Fruit fly (Drosophila melanogaster): ENCODE measurements around the gene alphaTub85E.

Gene alphaTub85E

dm6 chr3R:9777941-9778360 lies 44.9 kb upstream of the alphaTub85E start, which contains the start of gene RpS29 (continued):
- peak; percentile 58; the same call in 1 of the 2 replicates for TF ChIP-seq CG9215 (GFP tag; IDR thresholded peaks at IDR 0.05)
- TF ChIP-seq CG14050 (GFP tag; IDR thresholded peaks at IDR 0.05), result peak; percentile 60
- peak; percentile 98 for TF ChIP-seq Dref (GFP tag; IDR thresholded peaks at IDR 0.05)
- TF ChIP-seq CG11560 (tag; IDR thresholded peaks at IDR 0.05), result peak; percentile 74; the same call in 2 of the 3 replicates
- no peak; the same call in 1 of the 2 replicates for TF ChIP-seq bowl (GFP tag; IDR thresholded peaks at IDR 0.05)
- TF ChIP-seq NK7.1 (GFP tag; optimal IDR thresholded peaks at IDR 0.05), result peak; percentile 65
- TF ChIP-seq CG1529 (GFP tag; optimal IDR thresholded peaks at IDR 0.05), result peak; percentile 32
- no peak for TF ChIP-seq Hr78 (GFP tag; optimal IDR thresholded peaks at IDR 0.05)
- no peak for TF ChIP-seq br (optimal IDR thresholded peaks at IDR 0.05)
- peak; percentile 53 for TF ChIP-seq NC2α (GFP tag; optimal IDR thresholded peaks at IDR 0.05)
- peak; percentile 63 for TF ChIP-seq CoRest (tag; optimal IDR thresholded peaks at IDR 0.05)
- TF ChIP-seq pan (optimal IDR thresholded peaks at IDR 0.05), result no peak
- TF ChIP-seq pan (GFP tag; optimal IDR thresholded peaks at IDR 0.05 in 1 of 2, IDR thresholded peaks at IDR 0.05 in 1 of 2), result peak in 1 of 2 experiments; percentile 76
- TF ChIP-seq CG6689 (GFP tag; IDR thresholded peaks at IDR 0.05), result peak; percentile 28; the same call in 1 of the 2 replicates
- peak; percentile 70 for TF ChIP-seq CG4424 (GFP tag; optimal IDR thresholded peaks at IDR 0.05)
- TF ChIP-seq MTF-1 (GFP tag; optimal IDR thresholded peaks at IDR 0.05; ENCODE audit: borderline replicate concordance), result peak; percentile 79
- TF ChIP-seq chinmo (GFP tag; IDR thresholded peaks at IDR 0.05; ENCODE audit: partially characterized antibody), result peak; percentile 92
- TF ChIP-seq slp2 (GFP tag; optimal IDR thresholded peaks at IDR 0.05), result peak; percentile 63
- peak; percentile 97 for TF ChIP-seq CG1603 (tag; optimal IDR thresholded peaks at IDR 0.05)
- peak; percentile 69 for TF ChIP-seq az2 (GFP tag; optimal IDR thresholded peaks at IDR 0.05)
- TF ChIP-seq H2.0 (GFP tag; IDR thresholded peaks at IDR 0.05), result peak; percentile 74
- no peak for TF ChIP-seq CG10565 (GFP tag; optimal IDR thresholded peaks at IDR 0.05)
- peak; percentile 47 for TF ChIP-seq CG2202 (tag; optimal IDR thresholded peaks at IDR 0.05)
- peak; percentile 76 for TF ChIP-seq grau (tag; optimal IDR thresholded peaks at IDR 0.05)
- peak; percentile 78 for TF ChIP-seq kni (GFP tag; optimal IDR thresholded peaks at IDR 0.05)
- peak; percentile 29 for TF ChIP-seq Spps (tag; optimal IDR thresholded peaks at IDR 0.05)
- TF ChIP-seq phol (tag; optimal IDR thresholded peaks at IDR 0.05), result peak; percentile 82
- no peak for TF ChIP-seq usp (GFP tag; optimal IDR thresholded peaks at IDR 0.05)
- TF ChIP-seq sima (GFP tag; optimal IDR thresholded peaks at IDR 0.05), result peak; percentile 44
- peak; percentile 100 for TF ChIP-seq pzg (GFP tag; optimal IDR thresholded peaks at IDR 0.05)
- TF ChIP-seq ara (GFP tag; IDR thresholded peaks at IDR 0.05), result peak; percentile 60; the same call in 1 of the 2 replicates
- TF ChIP-seq CG15269 (tag; optimal IDR thresholded peaks at IDR 0.05), result peak; percentile 58
- TF ChIP-seq emc (GFP tag; optimal IDR thresholded peaks at IDR 0.05), result peak; percentile 83
- peak; percentile 76 for TF ChIP-seq Bteb2 (GFP tag; optimal IDR thresholded peaks at IDR 0.05)
- peak; percentile 98 for TF ChIP-seq CG42726 (GFP tag; IDR thresholded peaks at IDR 0.05; ENCODE audit: partially characterized antibody)
- TF ChIP-seq unpg (GFP tag; optimal IDR thresholded peaks at IDR 0.05), result peak; percentile 66
- TF ChIP-seq Ptx1 (GFP tag; IDR thresholded peaks at IDR 0.05), result peak; percentile 79
- peak; percentile 49 for TF ChIP-seq ssp (GFP tag; IDR thresholded peaks at IDR 0.05)
- peak; percentile 100 for TF ChIP-seq Sry-δ (GFP tag; optimal IDR thresholded peaks at IDR 0.05)
- TF ChIP-seq tap (tag; optimal IDR thresholded peaks at IDR 0.05), result peak; percentile 38
- TF ChIP-seq gsb (GFP tag; IDR thresholded peaks at IDR 0.05), result peak; percentile 77
- TF ChIP-seq CG33557 (GFP tag; optimal IDR thresholded peaks at IDR 0.05), result peak; percentile 67
- TF ChIP-seq CG1602 (GFP tag; optimal IDR thresholded peaks at IDR 0.05), result peak; percentile 64
- peak; percentile 73 for TF ChIP-seq scrt (GFP tag; optimal IDR thresholded peaks at IDR 0.05)
- TF ChIP-seq CG4360 (GFP tag; IDR thresholded peaks at IDR 0.05), result no peak
- TF ChIP-seq ind (GFP tag; optimal IDR thresholded peaks at IDR 0.05), result peak; percentile 83
- peak; percentile 92 for TF ChIP-seq ken (GFP tag; IDR thresholded peaks at IDR 0.05)
- peak; percentile 92 for TF ChIP-seq mam (GFP tag; optimal IDR thresholded peaks at IDR 0.05)
- peak; percentile 52 for TF ChIP-seq CG4820 (GFP tag; optimal IDR thresholded peaks at IDR 0.05)
- peak; percentile 93 for TF ChIP-seq Dbx (GFP tag; IDR thresholded peaks at IDR 0.05)
- TF ChIP-seq vnd (GFP tag; IDR thresholded peaks at IDR 0.05; ENCODE audit: partially characterized antibody), result peak; percentile 84

All from whole organism, embryonic.